Worm (Caenorhabditis elegans) whole organism, L4/young adult: ENCODE results near the gene skr-20.

ENCODE experiments used
- W03F9.2 ChIP-seq: fragments of 150-350 bp; optimal IDR thresholded peaks from 2 replicates; lab custom pipeline; 2014; ENCODE audit warnings: missing biosample characterization, missing genetic modification characterization
- him-1 ChIP-seq: sonication (generic microtip); optimal IDR thresholded peaks from 2 replicates; lab custom pipeline; 2016; ENCODE audit warnings: missing genotype, missing genetic modification reagents, missing genetic modification characterization, missing compliant biosample characterization

DNA sequence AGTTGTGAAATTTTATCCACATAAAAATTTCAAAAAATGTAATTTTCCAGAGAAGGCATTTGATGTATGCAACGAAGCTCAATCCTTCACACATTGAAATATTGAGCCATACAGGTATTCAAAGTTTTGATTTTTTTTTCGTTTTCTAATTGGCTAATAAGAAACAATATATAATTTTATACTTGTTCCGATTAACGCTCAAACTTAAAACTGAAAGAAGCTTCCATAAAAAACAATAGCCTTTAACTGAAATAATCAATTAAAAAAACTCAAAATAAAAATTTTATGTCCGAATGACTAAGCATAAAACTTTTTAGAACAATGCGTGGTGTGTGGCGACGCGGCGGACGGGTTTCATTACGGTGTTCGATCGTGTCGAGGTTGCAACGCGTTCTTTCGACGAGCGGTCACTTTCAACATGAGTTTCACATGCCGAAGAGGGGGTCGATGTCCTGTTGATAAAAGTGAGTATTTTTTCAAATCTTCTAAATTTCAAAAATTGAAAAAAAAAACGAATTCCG is 28.6 kb upstream of the skr-20 start, which contains the start of gene nhr-32:
- TF ChIP-seq W03F9.2 (tag; lab: Kevin White, UChicago) (no peak), him-1 (tag; lab: Kevin White, UChicago) (no peak)
